Fruit fly (Drosophila melanogaster): ENCODE data around the gene CG12229.

CG12229 gene

DNA sequence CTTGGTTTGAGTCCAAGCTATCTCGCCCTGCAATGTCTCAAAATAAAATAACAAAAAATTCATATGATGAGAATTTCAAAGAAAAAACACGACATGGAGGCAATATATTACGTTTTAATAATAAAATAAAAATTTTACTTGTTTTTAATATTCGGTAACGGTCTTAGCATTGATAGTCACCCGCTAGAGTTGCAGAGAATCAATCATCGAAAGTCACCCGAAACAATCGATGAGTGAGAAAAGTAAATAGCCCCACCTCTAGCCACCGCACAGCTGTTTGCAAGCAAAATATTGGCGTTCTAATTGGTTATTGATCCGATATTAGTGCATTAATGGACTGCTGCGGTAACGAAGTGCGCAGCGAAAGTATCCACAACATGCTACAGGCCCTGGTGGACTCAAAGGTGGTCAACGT, 39.8 kb upstream of the CG12229 start, which contains the start of gene CG34250 (continued):
- TF ChIP-seq nerfin-2 (GFP tag; IDR thresholded peaks at IDR 0.05; ENCODE audit: partially characterized antibody), result peak; percentile 34; the same call in 1 of the 2 replicates
- no peak for TF ChIP-seq CG6854 (GFP tag; optimal IDR thresholded peaks at IDR 0.05)
- peak; percentile 72 for TF ChIP-seq sug (tag; optimal IDR thresholded peaks at IDR 0.05)
- TF ChIP-seq bbx (GFP tag; IDR thresholded peaks at IDR 0.05; ENCODE audit: partially characterized antibody), result peak; percentile 68
- peak; percentile 9 for TF ChIP-seq CG7839 (tag; optimal IDR thresholded peaks at IDR 0.05)
- TF ChIP-seq CG17186 (GFP tag; optimal IDR thresholded peaks at IDR 0.05), result peak; percentile 14
- TF ChIP-seq Nf-YC (tag; optimal IDR thresholded peaks at IDR 0.05), result peak; percentile 75
- TF ChIP-seq CG3065 (GFP tag; optimal IDR thresholded peaks at IDR 0.05), result no peak
- TF ChIP-seq Rx (GFP tag; IDR thresholded peaks at IDR 0.05), result no peak
- peak; percentile 12 for TF ChIP-seq CG10431 (GFP tag; optimal IDR thresholded peaks at IDR 0.05)
- no peak for TF ChIP-seq dati (GFP tag; IDR thresholded peaks at IDR 0.05)
- TF ChIP-seq CG31388 (GFP tag; optimal IDR thresholded peaks at IDR 0.05), result peak; percentile 3
- TF ChIP-seq bcd (GFP tag; optimal IDR thresholded peaks at IDR 0.05), result peak; percentile 23
- peak; percentile 34 for TF ChIP-seq ems (GFP tag; optimal IDR thresholded peaks at IDR 0.05)
- peak; percentile 72 for TF ChIP-seq CG2712 (tag; optimal IDR thresholded peaks at IDR 0.05)
- TF ChIP-seq CG18476 (GFP tag; optimal IDR thresholded peaks at IDR 0.05), result peak; percentile 39
- TF ChIP-seq Dref (GFP tag; IDR thresholded peaks at IDR 0.05), result peak; percentile 89
- TF ChIP-seq Hr39 (optimal IDR thresholded peaks at IDR 0.05), result no peak
- TF ChIP-seq CG15601 (tag; optimal IDR thresholded peaks at IDR 0.05), result peak; percentile 58
- TF ChIP-seq CG8290 (GFP tag; optimal IDR thresholded peaks at IDR 0.05), result peak; percentile 34
- peak in 1 of 2 experiments; percentile 32 for TF ChIP-seq CG8290 (tag; optimal IDR thresholded peaks at IDR 0.05)
- TF ChIP-seq Abd-B (GFP tag; optimal IDR thresholded peaks at IDR 0.05), result peak; percentile 46
- TF ChIP-seq vnd (GFP tag; IDR thresholded peaks at IDR 0.05; ENCODE audit: partially characterized antibody), result peak; percentile 70
- TF ChIP-seq Dek (tag; optimal IDR thresholded peaks at IDR 0.05), result peak; percentile 43
- peak; percentile 37 for TF ChIP-seq D19A (tag; optimal IDR thresholded peaks at IDR 0.05)
- TF ChIP-seq GATAe (GFP tag; conservative IDR thresholded peaks at IDR 0.05), result no peak
- TF ChIP-seq CG1602 (GFP tag; optimal IDR thresholded peaks at IDR 0.05), result peak; percentile 48
- no peak for TF ChIP-seq CG9215 (GFP tag; IDR thresholded peaks at IDR 0.05)
- peak; percentile 21 for TF ChIP-seq CG3281 (GFP tag; optimal IDR thresholded peaks at IDR 0.05)
- peak; percentile 55 for TF ChIP-seq Hmr (GFP tag; optimal IDR thresholded peaks at IDR 0.05)
- peak; percentile 66 for TF ChIP-seq CTCF (GFP tag; optimal IDR thresholded peaks at IDR 0.05)
- peak; percentile 60 for TF ChIP-seq B-H2 (GFP tag; optimal IDR thresholded peaks at IDR 0.05)
- TF ChIP-seq zfh2 (GFP tag; optimal IDR thresholded peaks at IDR 0.05), result peak; percentile 14
- peak; percentile 38 for TF ChIP-seq CG12155 (GFP tag; optimal IDR thresholded peaks at IDR 0.05)
- TF ChIP-seq tin (GFP tag; optimal IDR thresholded peaks at IDR 0.05), result peak; percentile 16
- TF ChIP-seq CG17568 (GFP tag; optimal IDR thresholded peaks at IDR 0.05), result no peak
- TF ChIP-seq CG18011 (GFP tag; optimal IDR thresholded peaks at IDR 0.05), result peak; percentile 4
- TF ChIP-seq Hr78 (GFP tag; optimal IDR thresholded peaks at IDR 0.05), result no peak
- peak; percentile 11 for TF ChIP-seq Bdp1 (GFP tag; optimal IDR thresholded peaks at IDR 0.05)
- peak; percentile 22 for TF ChIP-seq lab (GFP tag; optimal IDR thresholded peaks at IDR 0.05)
- no peak for TF ChIP-seq sc (optimal IDR thresholded peaks at IDR 0.05)
- no peak for TF ChIP-seq sc (GFP tag; optimal IDR thresholded peaks at IDR 0.05)
- TF ChIP-seq lbe (GFP tag; optimal IDR thresholded peaks at IDR 0.05), result peak; percentile 67
- peak; percentile 7 for TF ChIP-seq Six4 (GFP tag; optimal IDR thresholded peaks at IDR 0.05)
- TF ChIP-seq Lhr (GFP tag; optimal IDR thresholded peaks at IDR 0.05), result peak; percentile 76
- TF ChIP-seq CG2129 (GFP tag; IDR thresholded peaks at IDR 0.05; ENCODE audit: partially characterized antibody), result peak; percentile 28; the same call in 1 of the 2 replicates
- peak; percentile 77 for TF ChIP-seq CG15514 (GFP tag; optimal IDR thresholded peaks at IDR 0.05)
- peak; percentile 16 for TF ChIP-seq Nf-YB (GFP tag; optimal IDR thresholded peaks at IDR 0.05)
- peak; percentile 37 for TF ChIP-seq Chrac-16 (GFP tag; optimal IDR thresholded peaks at IDR 0.05)
- TF ChIP-seq ato (GFP tag; IDR thresholded peaks at IDR 0.05; ENCODE audit: partially characterized antibody), result peak; percentile 11; the same call in 1 of the 2 replicates
- peak; percentile 45; the same call in 1 of the 2 replicates for TF ChIP-seq rib (GFP tag; IDR thresholded peaks at IDR 0.05)
